Worm (Caenorhabditis elegans): ENCODE measurements around the gene T13C5.6.

- TF ChIP-seq ref-1 (GFP tag; conservative IDR thresholded peaks at IDR 0.05) (no peak), med-1 (GFP tag; optimal IDR thresholded peaks at IDR 0.05; ENCODE audit: insufficient read depth) (no peak), klf-2 (GFP tag; conservative IDR thresholded peaks at IDR 0.05) (no peak), flt-1 (GFP tag; IDR thresholded peaks at IDR 0.05) (no peak), tab-1 (GFP tag; IDR thresholded peaks at IDR 0.05) (no peak)
Measured at ce11 chrX:6160427-6160826, 47.1 kb downstream of the T13C5.6 start, which contains the start of gene odd-2.

Measured in whole organism, midembryonic.